Worm (Caenorhabditis elegans) whole organism, L3 larva: ENCODE results near the gene C08D8.7.

Source experiments
- R02D3.7 ChIP-seq: fragments of 150-350 bp; optimal IDR thresholded peaks from 2 replicates; lab custom pipeline; 2014; ENCODE audit warnings: missing biosample characterization, missing genetic modification characterization
- ZK546.5 ChIP-seq: sonication (generic microtip); optimal IDR thresholded peaks from 2 replicates; lab custom pipeline; 2017; ENCODE audit warnings: missing biosample characterization, missing genetic modification characterization
- ama-1 ChIP-seq: fragments of 150-350 bp; optimal IDR thresholded peaks from 2 replicates; lab custom pipeline; 2018
- elt-3 ChIP-seq, 3 experiments: fragments of 150-350 bp in 1 of 3; sonication (generic microtip) in 2 of 3; optimal IDR thresholded peaks; 2 replicates in 2 of 3; 4 replicates in 1 of 3; lab custom pipeline; 2014 to 2017; ENCODE audit warnings: missing biosample characterization in 3 of 3, missing genetic modification characterization in 3 of 3
- jun-1 ChIP-seq: fragments of 150-350 bp; optimal IDR thresholded peaks from 2 replicates; lab custom pipeline; 2014; ENCODE audit warnings: missing biosample characterization, missing genetic modification reagents, missing genetic modification characterization
- nhr-11 ChIP-seq: fragments of 150-350 bp; optimal IDR thresholded peaks from 2 replicates; lab custom pipeline; 2014; ENCODE audit warnings: missing biosample characterization, missing genetic modification characterization
- nhr-12 ChIP-seq: fragments of 150-350 bp; optimal IDR thresholded peaks from 2 replicates; lab custom pipeline; 2014; ENCODE audit warnings: missing biosample characterization, missing genetic modification characterization
- nhr-25 ChIP-seq: sonication (generic microtip); optimal IDR thresholded peaks from 2 replicates; lab custom pipeline; 2017; ENCODE audit warnings: missing biosample characterization, missing genetic modification characterization
- nhr-28 ChIP-seq: fragments of 150-350 bp; optimal IDR thresholded peaks from 2 replicates; lab custom pipeline; 2014; ENCODE audit warnings: missing biosample characterization, missing genetic modification characterization
- sea-2 ChIP-seq: fragments of 150-350 bp; sonication (generic microtip); optimal IDR thresholded peaks from 4 replicates; lab custom pipeline; 2014; ENCODE audit warnings: missing biosample characterization, missing genetic modification reagents, missing genetic modification characterization
- tbx-2 ChIP-seq: sonication (generic microtip); optimal IDR thresholded peaks from 2 replicates; lab custom pipeline; 2016; ENCODE audit warnings: mild to moderate bottlenecking, missing genetic modification characterization, missing compliant biosample characterization
- ztf-4 ChIP-seq: fragments of 150-350 bp; optimal IDR thresholded peaks from 2 replicates; lab custom pipeline; 2014; ENCODE audit warnings: missing biosample characterization, missing genetic modification characterization

DNA sequence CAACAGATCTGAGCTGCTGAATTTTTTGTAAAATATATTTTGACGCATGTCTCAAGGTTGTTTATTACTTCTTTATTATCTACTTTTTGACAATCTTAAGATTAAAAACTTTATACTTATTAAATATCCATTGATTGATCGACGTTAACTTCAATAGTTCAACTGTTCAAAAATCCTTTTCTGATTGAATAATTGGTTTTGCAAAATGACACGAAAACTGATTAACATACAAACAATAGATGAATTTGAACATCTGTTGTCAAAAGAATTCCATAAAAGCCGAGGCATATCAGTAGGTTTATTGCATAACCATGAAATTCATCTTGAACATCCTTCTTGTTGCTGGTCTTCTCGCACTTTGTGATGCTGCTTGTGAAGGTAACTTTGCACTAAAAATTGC, 29.8 kb upstream of the C08D8.7 start, which contains the start of gene W02D7.12:
- no peak for TF ChIP-seq ama-1 (lab: Kevin White, UChicago)
- no peak for TF ChIP-seq tbx-2 (tag; lab: Kevin White, UChicago)
- TF ChIP-seq nhr-12 = no peak
- TF ChIP-seq sea-2 (GFP tag; lab: Kevin White, UChicago) = no peak
- no peak for TF ChIP-seq jun-1 (tag; lab: Kevin White, UChicago)
- TF ChIP-seq nhr-28 (tag; lab: Kevin White, UChicago) = no peak
- TF ChIP-seq R02D3.7 (tag; lab: Kevin White, UChicago) = no peak
- no peak for TF ChIP-seq nhr-25 (tag; lab: Kevin White, UChicago)
- TF ChIP-seq elt-3 (tag; optimal IDR thresholded peaks at IDR 0.05; lab: Kevin White, UChicago) = no peak
- TF ChIP-seq ztf-4 (tag; lab: Kevin White, UChicago) = no peak
- TF ChIP-seq ZK546.5 (tag; lab: Kevin White, UChicago) = no peak
- no peak for TF ChIP-seq nhr-11 (tag; lab: Kevin White, UChicago)
